Worm (Caenorhabditis elegans) whole organism, midembryonic: ENCODE data around the gene Y62H9A.9.

Source experiments
- T22C8.4 ChIP-seq: fragments of 200-800 bp; sonication (Bioruptor generic); IDR thresholded peaks from 2 replicates; pipeline ENCODE4 v1.3.6; 2022; ENCODE audit warnings: missing genetic modification characterization, missing compliant biosample characterization
- cog-1 ChIP-seq: sonication (generic microtip); optimal IDR thresholded peaks from 2 replicates; lab custom pipeline; 2016; ENCODE audit warnings: missing genetic modification characterization, missing compliant biosample characterization
- flt-1 ChIP-seq: fragments of 200-800 bp; sonication (Bioruptor generic); IDR thresholded peaks from 2 replicates; pipeline ENCODE4 v1.3.6; 2022; ENCODE audit warnings: missing genetic modification characterization, missing compliant biosample characterization
- klf-2 ChIP-seq: fragments of 200-800 bp; sonication (Bioruptor generic); conservative IDR thresholded peaks from 2 replicates; pipeline ENCODE4 v1.3.6; 2022; ENCODE audit warnings: missing genetic modification reagents, missing genetic modification characterization, missing compliant biosample characterization
- med-1 ChIP-seq: sonication (generic microtip); optimal IDR thresholded peaks from 2 replicates; lab custom pipeline; 2017; ENCODE audit warnings: missing genetic modification characterization, mild to moderate bottlenecking, missing compliant biosample characterization, antibody characterized with exemption, missing genetic modification reagents; ENCODE audit not compliant: insufficient read depth
- ref-1 ChIP-seq: fragments of 200-800 bp; sonication (Bioruptor generic); conservative IDR thresholded peaks from 2 replicates; pipeline ENCODE4 v1.3.6; 2022; ENCODE audit warnings: missing genetic modification reagents, missing genetic modification characterization, missing compliant biosample characterization
- tab-1 ChIP-seq: fragments of 200-800 bp; sonication (Bioruptor generic); IDR thresholded peaks from 2 replicates; pipeline ENCODE4 v1.3.6; 2022; ENCODE audit warnings: missing genetic modification characterization, missing compliant biosample characterization
- ztf-23 ChIP-seq: fragments of 200-800 bp; sonication (Bioruptor generic); IDR thresholded peaks from 2 replicates; pipeline ENCODE4 v1.3.6; 2022; ENCODE audit warnings: missing genetic modification reagents, missing genetic modification characterization, missing compliant biosample characterization
- ztf-29 ChIP-seq: fragments of 200-800 bp; sonication (Bioruptor generic); IDR thresholded peaks from 2 replicates; pipeline ENCODE4 v1.3.6; 2022; ENCODE audit warnings: missing genetic modification reagents, missing genetic modification characterization, missing compliant biosample characterization

ce11 chrX:11902661-11903060, 4.7 kb upstream of the Y62H9A.9 start, which contains the start of gene Y62H9A.10:
- TF ChIP-seq flt-1 (GFP tag; lab: Robert Waterston, UW) (no peak), T22C8.4 (no peak), med-1 (no peak), ztf-29 (GFP tag; lab: Robert Waterston, UW) (no peak), ref-1 (no peak), klf-2 (no peak), ztf-23 (GFP tag; lab: Robert Waterston, UW) (no peak), tab-1 (GFP tag; lab: Robert Waterston, UW) (no peak), cog-1 (tag; lab: Kevin White, UChicago) (no peak)
